Worm (Caenorhabditis elegans): ENCODE data around the gene F20D6.15.

DNA sequence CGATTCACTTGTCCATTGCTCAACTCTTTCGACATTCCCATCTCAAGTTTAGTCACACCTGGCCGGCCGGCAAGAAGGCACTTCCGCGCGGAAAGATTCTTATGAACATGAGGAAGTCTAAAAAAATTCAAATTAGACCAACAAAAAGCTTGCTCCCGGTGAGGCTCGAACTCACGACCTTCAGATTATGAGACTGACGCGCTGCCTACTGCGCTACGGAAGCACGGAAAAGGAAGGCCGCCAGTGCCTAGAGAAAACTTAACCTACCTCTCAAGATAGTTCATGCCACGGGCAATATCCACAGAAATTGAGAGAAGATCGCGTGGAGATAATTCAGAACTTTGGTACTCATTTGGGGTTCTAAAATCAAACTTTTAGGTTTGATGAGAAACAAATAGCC is 41.8 kb upstream of the F20D6.15 start:
- TF ChIP-seq dao-5 (tag; optimal IDR thresholded peaks at IDR 0.05): no peak
- no peak for TF ChIP-seq him-1 (tag; optimal IDR thresholded peaks at IDR 0.05)

Data from whole organism, L4/young adult.